Worm (Caenorhabditis elegans) whole organism, L1 larva: ENCODE results near the gene nhr-177.

Source experiments
- C04F5.9 ChIP-seq: sonication (generic microtip); optimal IDR thresholded peaks from 2 replicates; lab custom pipeline; 2016; ENCODE audit warnings: missing genetic modification characterization, missing compliant biosample characterization
- C16A3.4 ChIP-seq: fragments of 150-350 bp; optimal IDR thresholded peaks from 2 replicates; lab custom pipeline; 2014; ENCODE audit warnings: missing biosample characterization, missing genetic modification characterization
- F16B12.6 ChIP-seq: fragments of 150-350 bp; optimal IDR thresholded peaks from 2 replicates; lab custom pipeline; 2014; ENCODE audit warnings: missing biosample characterization, missing genetic modification characterization
- Y116A8C.19 ChIP-seq: sonication (generic microtip); optimal IDR thresholded peaks from 2 replicates; lab custom pipeline; 2016; ENCODE audit warnings: missing compliant biosample characterization, missing genetic modification characterization, borderline replicate concordance
- alr-1 ChIP-seq: fragments of 200-800 bp; sonication (Bioruptor generic); optimal IDR thresholded peaks from 2 replicates; lab custom pipeline; 2018; ENCODE audit warnings: borderline replicate concordance, mild to moderate bottlenecking, missing genetic modification characterization, missing compliant biosample characterization
- aly-2 ChIP-seq: fragments of 150-350 bp; optimal IDR thresholded peaks from 2 replicates; lab custom pipeline; 2014; ENCODE audit warnings: missing biosample characterization, missing genetic modification characterization
- ama-1 ChIP-seq: fragments of 150-350 bp; optimal IDR thresholded peaks from 2 replicates; lab custom pipeline; 2014
- blmp-1 ChIP-seq: fragments of 150-350 bp; optimal IDR thresholded peaks from 2 replicates; lab custom pipeline; 2014; ENCODE audit warnings: missing biosample characterization, missing genetic modification characterization
- ceh-63 ChIP-seq: fragments of 200-800 bp; sonication (Bioruptor generic); optimal IDR thresholded peaks from 2 replicates; lab custom pipeline; 2018; ENCODE audit warnings: mild to moderate bottlenecking, missing genetic modification characterization, missing compliant biosample characterization
- ceh-8 ChIP-seq: fragments of 200-800 bp; sonication (Bioruptor generic); optimal IDR thresholded peaks from 2 replicates; lab custom pipeline; 2018; ENCODE audit warnings: mild to moderate bottlenecking, missing genetic modification characterization, moderate library complexity, missing compliant biosample characterization
- ceh-82 ChIP-seq, 3 experiments: fragments of 150-350 bp in 1 of 3; sonication (generic microtip) in 2 of 3; optimal IDR thresholded peaks; 2 replicates each; lab custom pipeline; 2014 to 2017; ENCODE audit warnings: missing biosample characterization in 3 of 3, missing genetic modification characterization in 3 of 3
- dpl-1 ChIP-seq, 3 experiments: fragments of 150-350 bp in 2 of 3; sonication (generic microtip) in 1 of 3; optimal IDR thresholded peaks; 2 replicates each; lab custom pipeline; 2014 to 2017; ENCODE audit warnings: missing biosample characterization in 3 of 3, missing genetic modification characterization in 3 of 3, missing genetic modification reagents in 3 of 3
- dsc-1 ChIP-seq: sonication (generic microtip); optimal IDR thresholded peaks from 2 replicates; lab custom pipeline; 2016; ENCODE audit warnings: mild to moderate bottlenecking, missing genetic modification characterization, missing compliant biosample characterization
- elt-3 ChIP-seq, 6 experiments: fragments of 150-350 bp in 1 of 6; sonication (generic microtip); optimal IDR thresholded peaks; 2 replicates each; lab custom pipeline; 2017 to 2018; ENCODE audit warnings: missing biosample characterization in 6 of 6, missing genetic modification characterization in 6 of 6, inconsistent platforms in 1 of 6
- ets-5 ChIP-seq: fragments of 200-800 bp; sonication (Bioruptor generic); IDR thresholded peaks from 2 replicates; pipeline ENCODE4 v1.3.6; 2022; ENCODE audit warnings: missing genetic modification characterization, missing compliant biosample characterization
- fkh-10 ChIP-seq: sonication (generic microtip); optimal IDR thresholded peaks from 2 replicates; lab custom pipeline; 2017; ENCODE audit warnings: missing biosample characterization, missing genetic modification reagents, missing genetic modification characterization
- fkh-4 ChIP-seq: sonication (generic microtip); optimal IDR thresholded peaks from 2 replicates; lab custom pipeline; 2016; ENCODE audit warnings: missing compliant biosample characterization, missing genetic modification characterization, borderline replicate concordance
- fkh-8 ChIP-seq: sonication (generic microtip); optimal IDR thresholded peaks from 2 replicates; lab custom pipeline; 2016; ENCODE audit warnings: mild to moderate bottlenecking, missing genetic modification characterization, missing compliant biosample characterization
- hlh-4 ChIP-seq: sonication (generic microtip); optimal IDR thresholded peaks from 2 replicates; lab custom pipeline; 2016; ENCODE audit warnings: mild to moderate bottlenecking, missing genetic modification characterization, missing compliant biosample characterization
- irx-1 ChIP-seq: sonication (generic microtip); optimal IDR thresholded peaks from 2 replicates; lab custom pipeline; 2016; ENCODE audit warnings: missing genetic modification characterization, missing compliant biosample characterization
- isw-1 ChIP-seq: fragments of 200-800 bp; sonication (Bioruptor generic); IDR thresholded peaks from 2 replicates; pipeline ENCODE4 v1.3.6; 2022; ENCODE audit warnings: missing genetic modification characterization, missing compliant biosample characterization
- lin-15B ChIP-seq: fragments of 150-350 bp; sonication (generic microtip); optimal IDR thresholded peaks from 3 replicates; lab custom pipeline; 2014; ENCODE audit warnings: missing biosample characterization, missing genetic modification characterization
- lin-35 ChIP-seq, 2 experiments: fragments of 150-350 bp; optimal IDR thresholded peaks; 2 replicates each; lab custom pipeline; 2014; ENCODE audit warnings: missing biosample characterization in 2 of 2, missing genetic modification characterization in 2 of 2, missing genetic modification reagents in 2 of 2
- lin-39 ChIP-seq: fragments of 150-350 bp; optimal IDR thresholded peaks from 2 replicates; lab custom pipeline; 2014; ENCODE audit warnings: missing biosample characterization, missing genetic modification reagents, missing genetic modification characterization
- lir-3 ChIP-seq: sonication (generic microtip); optimal IDR thresholded peaks from 2 replicates; lab custom pipeline; 2016; ENCODE audit warnings: mild to moderate bottlenecking, missing genetic modification characterization, moderate library complexity, missing compliant biosample characterization; ENCODE audit not compliant: poor library complexity
- lsy-2 ChIP-seq, 2 experiments: fragments of 150-350 bp; optimal IDR thresholded peaks; 2 replicates each; lab custom pipeline; 2014; ENCODE audit warnings: missing biosample characterization in 2 of 2, missing genetic modification characterization in 2 of 2
- mdl-1 ChIP-seq, 2 experiments: fragments of 150-350 bp; optimal IDR thresholded peaks; 2 replicates each; lab custom pipeline; 2014 to 2017; ENCODE audit warnings: missing biosample characterization in 2 of 2, missing genetic modification characterization in 2 of 2, inconsistent platforms in 1 of 2
- mef-2 ChIP-seq: fragments of 150-350 bp; optimal IDR thresholded peaks from 2 replicates; lab custom pipeline; 2014; ENCODE audit warnings: missing biosample characterization, missing genetic modification characterization
- nhr-12 ChIP-seq: sonication (generic microtip); optimal IDR thresholded peaks from 2 replicates; lab custom pipeline; 2017; ENCODE audit warnings: missing biosample characterization, missing genetic modification characterization
- nhr-19 ChIP-seq: fragments of 200-800 bp; sonication (Bioruptor generic); conservative IDR thresholded peaks from 2 replicates; pipeline ENCODE4 v1.3.6; 2022; ENCODE audit warnings: missing genetic modification characterization, missing compliant biosample characterization
- nhr-20 ChIP-seq: sonication (generic microtip); optimal IDR thresholded peaks from 2 replicates; lab custom pipeline; 2016; ENCODE audit warnings: mild to moderate bottlenecking, missing genetic modification characterization, missing compliant biosample characterization
- nhr-28 ChIP-seq: fragments of 150-350 bp; optimal IDR thresholded peaks from 2 replicates; lab custom pipeline; 2014; ENCODE audit warnings: missing biosample characterization, missing genetic modification characterization
- nhr-71 ChIP-seq: sonication (generic microtip); optimal IDR thresholded peaks from 2 replicates; lab custom pipeline; 2016; ENCODE audit warnings: mild to moderate bottlenecking, missing genetic modification characterization, moderate library complexity, missing compliant biosample characterization
- nhr-77 ChIP-seq: fragments of 150-350 bp; optimal IDR thresholded peaks from 2 replicates; lab custom pipeline; 2014; ENCODE audit warnings: missing biosample characterization, missing genetic modification characterization
- rnt-1 ChIP-seq: sonication (generic microtip); optimal IDR thresholded peaks from 2 replicates; lab custom pipeline; 2016; ENCODE audit warnings: mild to moderate bottlenecking, missing genetic modification characterization, moderate library complexity, missing compliant biosample characterization
- sox-4 ChIP-seq: sonication (generic microtip); optimal IDR thresholded peaks from 2 replicates; lab custom pipeline; 2016; ENCODE audit warnings: missing genetic modification characterization, missing compliant biosample characterization
- sptf-1 ChIP-seq: fragments of 150-350 bp; optimal IDR thresholded peaks from 2 replicates; lab custom pipeline; 2014; ENCODE audit warnings: missing biosample characterization, missing genetic modification characterization
- sup-37 ChIP-seq: fragments of 200-800 bp; sonication (Bioruptor generic); optimal IDR thresholded peaks from 2 replicates; lab custom pipeline; 2018; ENCODE audit warnings: mild to moderate bottlenecking, missing genetic modification characterization, missing compliant biosample characterization
- swsn-7 ChIP-seq: sonication (generic microtip); optimal IDR thresholded peaks from 2 replicates; lab custom pipeline; 2016; ENCODE audit warnings: missing genetic modification characterization, missing compliant biosample characterization
- unc-30 ChIP-seq: sonication (generic microtip); optimal IDR thresholded peaks from 2 replicates; lab custom pipeline; 2017; ENCODE audit warnings: missing biosample characterization, missing genetic modification characterization
- ztf-11 ChIP-seq, 2 experiments: sonication (generic microtip); optimal IDR thresholded peaks; 2 replicates each; lab custom pipeline; 2016 to 2017; ENCODE audit warnings: missing genetic modification characterization in 2 of 2, missing biosample characterization in 1 of 2, missing compliant biosample characterization in 1 of 2

Gene nhr-177

ce11 chrV:1607790-1608189 is 2.3 kb upstream of the nhr-177 start, which contains the start of gene nhr-178 (continued):
- TF ChIP-seq ceh-82 (tag; optimal IDR thresholded peaks at IDR 0.05; lab: Kevin White, UChicago) (no peak), sptf-1 (no peak), fkh-4 (tag; lab: Kevin White, UChicago) (no peak), nhr-28 (tag; lab: Kevin White, UChicago) (no peak), mdl-1 (tag; optimal IDR thresholded peaks at IDR 0.05; lab: Kevin White, UChicago) (peak in 1 of 2 experiments; percentile 61), nhr-20 (peak; percentile 68), dpl-1 (GFP tag; optimal IDR thresholded peaks at IDR 0.05; lab: Kevin White, UChicago) (no peak), sup-37 (GFP tag; lab: Kevin White, UChicago) (no peak), swsn-7 (tag; lab: Kevin White, UChicago) (no peak), Y116A8C.19 (tag; lab: Kevin White, UChicago) (no peak), C04F5.9 (tag; lab: Kevin White, UChicago) (no peak), alr-1 (no peak), C16A3.4 (tag; lab: Kevin White, UChicago) (no peak), lin-35 (GFP tag; optimal IDR thresholded peaks at IDR 0.05; lab: Kevin White, UChicago) (peak in 1 of 2 experiments; percentile 46), ama-1 (no peak), lin-15B (tag; lab: Kevin White, UChicago) (no peak), hlh-4 (tag; lab: Kevin White, UChicago) (no peak), mef-2 (tag; lab: Kevin White, UChicago) (no peak), nhr-19 (GFP tag; lab: Robert Waterston, UW) (no peak; the same call in 1 of the 2 replicates), fkh-8 (tag; lab: Kevin White, UChicago) (no peak), elt-3 (tag; optimal IDR thresholded peaks at IDR 0.05; lab: Kevin White, UChicago) (peak in 3 of 6 experiments; percentile 10 to 65 (median 46)), irx-1 (no peak), unc-30 (tag; lab: Kevin White, UChicago) (no peak), F16B12.6 (tag; lab: Kevin White, UChicago) (no peak), aly-2 (tag; lab: Kevin White, UChicago) (no peak), dsc-1 (tag; lab: Kevin White, UChicago) (no peak), isw-1 (no peak), sox-4 (tag; lab: Kevin White, UChicago) (no peak), lir-3 (tag; lab: Kevin White, UChicago) (no peak), lin-39 (tag; lab: Kevin White, UChicago) (no peak), ceh-63 (GFP tag; lab: Kevin White, UChicago) (no peak), rnt-1 (tag; lab: Kevin White, UChicago) (no peak), fkh-10 (GFP tag; lab: Kevin White, UChicago) (no peak), lsy-2 (tag; optimal IDR thresholded peaks at IDR 0.05; lab: Kevin White, UChicago) (no peak), nhr-71 (tag; lab: Kevin White, UChicago) (peak; percentile 62), ceh-8 (GFP tag; lab: Kevin White, UChicago) (no peak), ets-5 (GFP tag; lab: Robert Waterston, UW) (no peak)

- TF ChIP-seq hlh-4 (tag; lab: Kevin White, UChicago) (no peak), dpl-1 (GFP tag; optimal IDR thresholded peaks at IDR 0.05; lab: Kevin White, UChicago) (no peak), nhr-20 (no peak), blmp-1 (no peak), nhr-77 (tag; lab: Kevin White, UChicago) (no peak), sup-37 (GFP tag; lab: Kevin White, UChicago) (no peak), nhr-12 (tag; lab: Kevin White, UChicago) (no peak), nhr-71 (tag; lab: Kevin White, UChicago) (no peak), ets-5 (GFP tag; lab: Robert Waterston, UW) (no peak), ztf-11 (tag; optimal IDR thresholded peaks at IDR 0.05; lab: Kevin White, UChicago) (no peak)
Measured at ce11 chrV:1611570-1611969, 1.5 kb downstream of the nhr-177 start.
